Worm (Caenorhabditis elegans): ENCODE data around the gene F59E12.8.

The F59E12.8 gene

DNA sequence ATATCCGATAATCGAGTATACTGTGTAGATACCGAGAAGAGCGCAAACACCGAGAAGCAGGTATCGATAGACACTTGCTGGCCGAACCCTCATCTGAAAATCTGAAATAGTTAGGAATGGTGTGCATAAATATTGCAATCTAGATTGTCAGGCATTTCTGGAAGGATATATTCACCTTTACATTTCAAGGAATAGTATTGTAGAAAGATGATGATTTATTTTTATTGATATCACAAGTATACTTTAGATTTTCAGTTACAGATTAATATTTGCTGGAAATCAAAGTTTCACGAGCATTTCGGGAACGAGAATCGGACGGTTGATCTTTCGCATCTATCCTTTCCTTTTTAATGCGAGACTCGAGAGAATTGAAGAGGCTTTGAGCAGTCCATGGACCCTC lies 22.9 kb upstream of the F59E12.8 start, which contains the start of gene fut-3:
TSS of gene fut-3 (minus strand) at position 101 of the 400 bp plus-strand sequence.
- TF ChIP-seq ztf-28 (GFP tag; IDR thresholded peaks at IDR 0.05) (no peak), nfyb-1 (GFP tag; IDR thresholded peaks at IDR 0.05) (0 out of 2 replicates have a peak, but pooled peaks have one; percentile 37), F57C9.4 (tag; optimal IDR thresholded peaks at IDR 0.05) (no peak), ztf-18 (tag; optimal IDR thresholded peaks at IDR 0.05) (no peak), nhr-80 (tag; optimal IDR thresholded peaks at IDR 0.05) (no peak)

- TF ChIP-seq him-1 (tag; optimal IDR thresholded peaks at IDR 0.05), result no peak
- TF ChIP-seq B0035.1 (tag; optimal IDR thresholded peaks at IDR 0.05), result no peak
- TF ChIP-seq madf-3 (GFP tag; IDR thresholded peaks at IDR 0.05), result no peak
- no peak for TF ChIP-seq nfyb-1 (GFP tag; IDR thresholded peaks at IDR 0.05)
- no peak for TF ChIP-seq F57A8.1 (GFP tag; optimal IDR thresholded peaks at IDR 0.05)
- TF ChIP-seq F33H1.4 (GFP tag; IDR thresholded peaks at IDR 0.05), result no peak
- TF ChIP-seq ekl-4 (GFP tag; IDR thresholded peaks at IDR 0.05), result no peak
- no peak for TF ChIP-seq ceh-40 (GFP tag; IDR thresholded peaks at IDR 0.05)
- TF ChIP-seq Y53G8AR.9 (GFP tag; conservative IDR thresholded peaks at IDR 0.05), result no peak
- no peak for TF ChIP-seq lir-1 (GFP tag; conservative IDR thresholded peaks at IDR 0.05)
- no peak for TF ChIP-seq lsl-1 (GFP tag; optimal IDR thresholded peaks at IDR 0.05)
- TF ChIP-seq Y53F4B.3 (GFP tag; IDR thresholded peaks at IDR 0.05), result no peak
- no peak for TF ChIP-seq K12H6.12 (tag; optimal IDR thresholded peaks at IDR 0.05)
- no peak for TF ChIP-seq attf-6 (GFP tag; IDR thresholded peaks at IDR 0.05)
- TF ChIP-seq ZK185.1 (tag; optimal IDR thresholded peaks at IDR 0.05; ENCODE audit: poor library complexity, severe bottlenecking), result no peak
- TF ChIP-seq dpff-1 (tag; optimal IDR thresholded peaks at IDR 0.05), result no peak
- no peak for TF ChIP-seq lag-1 (GFP tag; IDR thresholded peaks at IDR 0.05)
- no peak for TF ChIP-seq lsy-27 (tag; optimal IDR thresholded peaks at IDR 0.05; ENCODE audit: borderline replicate concordance, insufficient read depth)
- TF ChIP-seq ets-4 (GFP tag; optimal IDR thresholded peaks at IDR 0.05), result no peak
Measured at ce11 chrII:5654215-5654614, 17.5 kb upstream of the F59E12.8 start, which contains the start of gene F59E12.1. Gene F59E12.1 (plus strand): TSS chrII:5654515.

- TF ChIP-seq ets-4 (GFP tag; optimal IDR thresholded peaks at IDR 0.05) (no peak), aptf-3 (GFP tag; IDR thresholded peaks at IDR 0.05) (no peak), sdz-38 (tag; optimal IDR thresholded peaks at IDR 0.05) (no peak), lsy-27 (tag; optimal IDR thresholded peaks at IDR 0.05; ENCODE audit: borderline replicate concordance, insufficient read depth) (no peak), atf-7 (tag; optimal IDR thresholded peaks at IDR 0.05) (no peak), aptf-2 (GFP tag; conservative IDR thresholded peaks at IDR 0.05) (no peak), fkh-3 (tag; optimal IDR thresholded peaks at IDR 0.05) (no peak), T26A5.8 (tag; optimal IDR thresholded peaks at IDR 0.05) (no peak), ztf-28 (GFP tag; IDR thresholded peaks at IDR 0.05) (no peak), F39B2.1 (GFP tag; IDR thresholded peaks at IDR 0.05) (no peak), egl-18 (GFP tag; IDR thresholded peaks at IDR 0.05) (no peak), lsl-1 (GFP tag; optimal IDR thresholded peaks at IDR 0.05) (no peak), rec-8 (tag; optimal IDR thresholded peaks at IDR 0.05) (no peak), dpff-1 (tag; optimal IDR thresholded peaks at IDR 0.05) (no peak), C06A6.2 (GFP tag; conservative IDR thresholded peaks at IDR 0.05) (no peak), ceh-79 (tag; optimal IDR thresholded peaks at IDR 0.05) (no peak), zfh-2 (GFP tag; conservative IDR thresholded peaks at IDR 0.05) (no peak)
Measured at ce11 chrII:5652334-5652733, 15.6 kb upstream of the F59E12.8 start, which contains the start of gene bli-2. Gene bli-2 (minus strand): TSS chrII:5652434.

- TF ChIP-seq egrh-3 (GFP tag; IDR thresholded peaks at IDR 0.05) (peak; percentile 64; the same call in 1 of the 2 replicates), lin-26 (GFP tag; IDR thresholded peaks at IDR 0.05) (no peak), zfh-2 (GFP tag; conservative IDR thresholded peaks at IDR 0.05) (peak; percentile 85)
Measured at ce11 chrII:5651426-5651825, 14.7 kb upstream of the F59E12.8 start.
